Worm (Caenorhabditis elegans): Measurements from ENCODE around the gene ZK856.16.

DNA sequence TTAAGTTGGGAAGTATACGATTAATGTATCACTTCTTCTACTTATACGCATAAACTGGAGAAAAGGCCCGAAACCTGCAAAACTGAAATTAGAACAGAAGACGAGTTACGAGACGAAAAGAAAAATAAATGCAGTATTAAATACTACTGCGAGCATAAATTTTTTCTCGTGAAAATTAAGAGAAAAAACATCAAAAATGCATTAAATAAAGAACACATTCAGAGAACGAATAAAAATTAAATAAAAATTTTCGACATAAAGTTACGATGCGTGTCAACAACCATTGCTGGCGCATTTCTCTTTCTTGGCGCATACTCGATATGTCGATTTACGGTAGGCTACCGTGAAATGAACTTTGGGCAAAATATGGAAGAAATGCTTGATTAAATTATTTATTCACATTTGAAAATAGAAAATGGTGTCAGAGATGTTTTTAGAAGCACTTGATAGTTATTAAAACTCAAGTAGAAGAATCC, 482 bp downstream of the ZK856.16 start, which contains the start of the genes ZK856.19 and ZK856.11:
- TF ChIP-seq him-1 (tag; optimal IDR thresholded peaks at IDR 0.05) = no peak
- TF ChIP-seq dao-5 (tag; optimal IDR thresholded peaks at IDR 0.05) = no peak

Measured in whole organism, L4/young adult.